Worm (Caenorhabditis elegans): Measurements from ENCODE around the gene grl-8.

grl-8 gene

ce11 chrV:6771645-6772044 lies 38.8 kb upstream of the grl-8 start, which contains the start of gene srh-30:
srh-30 (minus strand) TSS chrV:6771745.
- TF ChIP-seq nhr-2 (tag; optimal IDR thresholded peaks at IDR 0.05) (no peak), ztf-11 (tag; optimal IDR thresholded peaks at IDR 0.05) (no peak), sem-2 (GFP tag; optimal IDR thresholded peaks at IDR 0.05) (no peak), snpc-4 (tag; optimal IDR thresholded peaks at IDR 0.05) (no peak), ham-2 (GFP tag; optimal IDR thresholded peaks at IDR 0.05) (no peak), lin-13 (tag; optimal IDR thresholded peaks at IDR 0.05) (no peak), ceh-83 (GFP tag; optimal IDR thresholded peaks at IDR 0.05) (no peak), mep-1 (tag; optimal IDR thresholded peaks at IDR 0.05) (no peak), M03D4.4 (tag; optimal IDR thresholded peaks at IDR 0.05) (no peak), bed-3 (GFP tag; optimal IDR thresholded peaks at IDR 0.05) (no peak), tbx-8 (GFP tag; optimal IDR thresholded peaks at IDR 0.05) (no peak), unc-39 (tag; optimal IDR thresholded peaks at IDR 0.05) (no peak), nhr-237 (tag; optimal IDR thresholded peaks at IDR 0.05) (no peak), unc-62 (GFP tag; optimal IDR thresholded peaks at IDR 0.05) (no peak), elt-1 (tag; optimal IDR thresholded peaks at IDR 0.05; ENCODE audit: borderline replicate concordance, insufficient read depth) (no peak), elt-3 (tag; optimal IDR thresholded peaks at IDR 0.05) (no peak), nhr-28 (tag; optimal IDR thresholded peaks at IDR 0.05) (no peak), ces-1 (GFP tag; optimal IDR thresholded peaks at IDR 0.05) (no peak), ceh-39 (tag; optimal IDR thresholded peaks at IDR 0.05) (no peak)

ce11 chrV:6769440-6769839 lies 36.5 kb upstream of the grl-8 start:
- TF ChIP-seq lin-13 (tag; optimal IDR thresholded peaks at IDR 0.05) = no peak
- TF ChIP-seq cnd-1 (tag; optimal IDR thresholded peaks at IDR 0.05) = no peak
- TF ChIP-seq ztf-11 (tag; optimal IDR thresholded peaks at IDR 0.05) = no peak
- TF ChIP-seq ceh-39 (tag; optimal IDR thresholded peaks at IDR 0.05) = no peak
- no peak for TF ChIP-seq elt-3 (tag; optimal IDR thresholded peaks at IDR 0.05)
- TF ChIP-seq nhr-76 (tag; optimal IDR thresholded peaks at IDR 0.05) = no peak
- no peak for TF ChIP-seq sem-2 (GFP tag; optimal IDR thresholded peaks at IDR 0.05)

- no peak for TF ChIP-seq bed-3 (GFP tag; optimal IDR thresholded peaks at IDR 0.05)
- peak; percentile 9 for TF ChIP-seq unc-62 (GFP tag; optimal IDR thresholded peaks at IDR 0.05)
- TF ChIP-seq unc-120 (tag; optimal IDR thresholded peaks at IDR 0.05; ENCODE audit: poor library complexity, severe bottlenecking) = peak; percentile 90
- no peak for TF ChIP-seq zip-8 (tag; optimal IDR thresholded peaks at IDR 0.05)
- TF ChIP-seq hlh-1 (tag; optimal IDR thresholded peaks at IDR 0.05) = peak; percentile 31
These were observed 35.6 kb upstream of the grl-8 start, which contains the start of the genes T25F10.1 and clik-1 for ce11 chrV:6768452-6768929. T25F10.1 (plus strand) TSS chrV:6768502. clik-1 (minus strand) TSS chrV:6768732.

ce11 chrV:6767576-6767975 lies 34.7 kb upstream of the grl-8 start:
- TF ChIP-seq nhr-2 (tag; optimal IDR thresholded peaks at IDR 0.05) (no peak), hlh-1 (tag; optimal IDR thresholded peaks at IDR 0.05) (peak; percentile 60), unc-62 (GFP tag; optimal IDR thresholded peaks at IDR 0.05) (no peak), unc-120 (tag; optimal IDR thresholded peaks at IDR 0.05; ENCODE audit: poor library complexity, severe bottlenecking) (peak; percentile 47), drap-1 (GFP tag; optimal IDR thresholded peaks at IDR 0.05) (no peak), nhr-76 (tag; optimal IDR thresholded peaks at IDR 0.05) (no peak)

- no peak for TF ChIP-seq ces-1 (GFP tag; optimal IDR thresholded peaks at IDR 0.05)
- TF ChIP-seq tbx-8 (GFP tag; optimal IDR thresholded peaks at IDR 0.05) = no peak
- TF ChIP-seq lin-13 (tag; optimal IDR thresholded peaks at IDR 0.05) = no peak
- no peak for TF ChIP-seq elt-3 (tag; optimal IDR thresholded peaks at IDR 0.05)
- TF ChIP-seq sptf-1 (tag; optimal IDR thresholded peaks at IDR 0.05) = no peak
- TF ChIP-seq ceh-39 (tag; optimal IDR thresholded peaks at IDR 0.05) = no peak
- no peak for TF ChIP-seq sem-2 (GFP tag; optimal IDR thresholded peaks at IDR 0.05)
- no peak for TF ChIP-seq bed-3 (GFP tag; optimal IDR thresholded peaks at IDR 0.05)
- no peak for TF ChIP-seq unc-39 (tag; optimal IDR thresholded peaks at IDR 0.05)
- TF ChIP-seq pha-4 (tag; optimal IDR thresholded peaks at IDR 0.05) = no peak
- no peak for TF ChIP-seq ceh-83 (GFP tag; optimal IDR thresholded peaks at IDR 0.05)
- TF ChIP-seq blmp-1 (tag; optimal IDR thresholded peaks at IDR 0.05) = no peak
- TF ChIP-seq mls-2 (tag; optimal IDR thresholded peaks at IDR 0.05) = no peak
- TF ChIP-seq mep-1 (tag; optimal IDR thresholded peaks at IDR 0.05) = no peak
These were observed 32.1 kb upstream of the grl-8 start, which contains the start of gene bbs-8 for ce11 chrV:6764972-6765371. bbs-8 (minus strand) TSS chrV:6765072.

- TF ChIP-seq unc-62 (GFP tag; optimal IDR thresholded peaks at IDR 0.05) (no peak), ceh-39 (tag; optimal IDR thresholded peaks at IDR 0.05) (no peak), nhr-237 (tag; optimal IDR thresholded peaks at IDR 0.05) (no peak), nhr-2 (tag; optimal IDR thresholded peaks at IDR 0.05) (no peak), flh-1 (GFP tag; optimal IDR thresholded peaks at IDR 0.05) (no peak), blmp-1 (tag; optimal IDR thresholded peaks at IDR 0.05) (no peak)
These were observed 29.5 kb upstream of the grl-8 start, which contains the start of gene T25F10.4 for ce11 chrV:6762361-6762760. T25F10.4 (minus strand) TSS chrV:6762461.
